Worm (Caenorhabditis elegans) whole organism, L4 larva: ENCODE measurements around the gene Y59H11AR.10.

ENCODE experiments used
- unc-39 ChIP-seq: sonication (generic microtip); optimal IDR thresholded peaks from 2 replicates; lab custom pipeline; 2017; ENCODE audit warnings: missing biosample characterization, missing genetic modification characterization
- unc-62 ChIP-seq, 3 experiments: fragments of 150-350 bp in 1 of 3; sonication (generic microtip); optimal IDR thresholded peaks in 2 of 3; peaks in 1 of 3; 1 replicate in 1 of 3; 2 replicates in 2 of 3; lab custom pipeline; 2014 to 2017; ENCODE audit warnings: missing biosample characterization in 3 of 3, missing genetic modification characterization in 3 of 3, missing genetic modification reagents in 3 of 3, missing genotype in 1 of 3

ce11 chrIV:8614680-8615079 lies 11.7 kb downstream of the Y59H11AR.10 start, which contains the start of gene cyp-33E3:
- TF ChIP-seq unc-62 (GFP tag; optimal IDR thresholded peaks at IDR 0.05 in 1 of 2; lab: Kevin White, UChicago) (no peak), unc-62 (tag; optimal IDR thresholded peaks at IDR 0.05; lab: Kevin White, UChicago) (no peak), unc-39 (tag; lab: Kevin White, UChicago) (no peak)
